Fruit fly (Drosophila melanogaster) whole organism: ENCODE measurements around the gene CG4751.

Experiments used
- CG8478 ChIP-seq: fragments of >200 bp; optimal IDR thresholded peaks from 2 replicates; lab custom pipeline; 2018; ENCODE audit warnings: inconsistent platforms
- Dll ChIP-seq: fragments of >200 bp; optimal IDR thresholded peaks from 2 replicates; lab custom pipeline; 2017
- EcR ChIP-seq, 2 experiments: fragments of >200 bp; optimal IDR thresholded peaks; 2 replicates each; lab custom pipeline; 2017; ENCODE audit warnings: missing biosample characterization in 2 of 2, missing genetic modification characterization in 2 of 2, missing genetic modification reagents in 2 of 2
- pan ChIP-seq: fragments of >200 bp; optimal IDR thresholded peaks from 2 replicates; lab custom pipeline; 2017
- psq ChIP-seq: fragments of >200 bp; optimal IDR thresholded peaks from 2 replicates; lab custom pipeline; 2017
- usp ChIP-seq: fragments of >200 bp; optimal IDR thresholded peaks from 2 replicates; lab custom pipeline; 2017; ENCODE audit warnings: missing biosample characterization, missing genetic modification characterization, mixed read lengths

The CG4751 gene

DNA sequence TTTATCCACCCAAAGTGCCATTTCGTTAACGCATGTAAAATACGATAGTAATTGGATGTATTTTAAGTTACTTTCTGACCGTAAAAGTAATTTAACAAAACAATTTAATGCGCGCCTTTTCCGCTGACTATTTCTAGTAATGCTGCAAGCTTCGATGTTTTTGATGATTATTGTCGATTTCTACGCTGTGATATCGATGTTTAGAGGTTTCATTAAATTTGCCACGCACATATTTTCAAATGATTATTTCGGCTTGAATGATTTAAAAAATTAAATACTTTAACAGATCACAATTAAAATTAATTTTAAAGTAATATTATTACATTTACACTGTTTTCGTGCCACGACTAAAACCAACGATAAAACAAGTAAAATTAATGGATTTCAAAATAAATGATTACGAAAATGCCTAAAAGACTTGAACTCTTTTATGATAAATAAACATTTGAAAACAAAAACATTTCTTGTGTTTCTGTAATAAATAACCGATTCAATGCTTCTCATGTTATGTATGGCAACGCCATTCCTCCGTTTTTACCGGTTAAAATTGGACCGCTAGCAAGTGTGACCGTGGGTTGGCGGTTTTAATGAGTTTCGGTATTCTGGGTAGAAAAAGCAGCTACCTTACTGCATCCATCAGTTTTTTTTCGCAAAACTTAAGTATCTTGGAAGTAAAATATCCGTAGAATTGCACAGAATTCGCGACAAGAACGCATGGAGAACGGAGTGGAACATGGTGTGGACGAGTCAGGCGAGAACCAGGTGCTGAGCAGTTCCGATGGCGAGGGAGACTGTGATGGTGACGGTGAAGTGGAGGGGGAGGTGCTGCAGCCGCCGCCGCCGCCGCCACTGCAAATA, at the start of gene CG4751, which contains the start of gene RfC38:
Gene CG4751, plus strand, starts transcription at position 587 of the 858 bp plus-strand sequence.
Gene RfC38, minus strand, starts transcription at position 495 of the 858 bp plus-strand sequence.
- TF ChIP-seq Dll = no peak
- TF ChIP-seq psq = no peak
- TF ChIP-seq CG8478 = no peak
- no peak for TF ChIP-seq pan (lab: Kevin White, UChicago)
- no peak for TF ChIP-seq EcR (GFP tag; optimal IDR thresholded peaks at IDR 0.05; lab: Kevin White, UChicago)
- TF ChIP-seq usp (GFP tag; lab: Kevin White, UChicago) = no peak

DNA sequence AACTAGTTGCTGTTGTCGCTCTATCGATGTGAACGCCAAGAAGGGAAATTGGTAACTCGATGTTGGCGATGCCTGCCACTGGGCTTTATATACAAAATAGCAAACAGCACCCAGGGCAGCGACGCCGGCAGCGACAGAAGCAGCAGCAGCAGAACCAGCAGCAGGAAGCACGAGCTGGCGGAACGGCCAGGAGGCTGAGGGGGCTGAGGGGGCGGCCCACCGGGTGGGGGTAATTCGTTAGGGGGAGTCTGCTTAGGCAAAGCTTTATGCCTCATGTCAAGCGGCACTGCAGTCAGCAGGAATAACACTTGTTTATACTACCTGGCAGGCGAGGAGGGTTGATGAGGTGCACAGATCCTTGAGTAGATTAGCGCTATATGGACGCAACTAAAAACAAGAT, 49.2 kb upstream of the CG4751 start, which contains the start of gene AstC:
Gene AstC, minus strand, starts transcription at position 63 of the 400 bp plus-strand sequence.
- TF ChIP-seq CG8478 = no peak
- TF ChIP-seq usp (GFP tag; lab: Kevin White, UChicago) = no peak
- no peak for TF ChIP-seq EcR (GFP tag; optimal IDR thresholded peaks at IDR 0.05; lab: Kevin White, UChicago)
- TF ChIP-seq psq = no peak

- TF ChIP-seq CG8478 (no peak), usp (GFP tag; lab: Kevin White, UChicago) (no peak), pan (lab: Kevin White, UChicago) (no peak), Dll (no peak), psq (no peak)
Observed at dm6 chr2L:11082025-11082424, 48.5 kb upstream of the CG4751 start.

dm6 chr2L:11085129-11085528, 45.4 kb upstream of the CG4751 start, which contains the start of gene AstCC:
TSS of gene AstCC (minus strand) at chr2L:11085229.
- TF ChIP-seq usp (GFP tag; lab: Kevin White, UChicago) (no peak), pan (lab: Kevin White, UChicago) (no peak), Dll (no peak), EcR (GFP tag; optimal IDR thresholded peaks at IDR 0.05; lab: Kevin White, UChicago) (no peak), psq (no peak), CG8478 (no peak)

- TF ChIP-seq usp (GFP tag; lab: Kevin White, UChicago) (no peak), psq (no peak), Dll (no peak), pan (lab: Kevin White, UChicago) (no peak), EcR (GFP tag; optimal IDR thresholded peaks at IDR 0.05; lab: Kevin White, UChicago) (no peak), CG8478 (no peak)
Observed at dm6 chr2L:11086357-11086924, 44.1 kb upstream of the CG4751 start, which contains the start of gene CG16854. TSS of gene CG16854 (plus strand) at chr2L:11086721.

DNA sequence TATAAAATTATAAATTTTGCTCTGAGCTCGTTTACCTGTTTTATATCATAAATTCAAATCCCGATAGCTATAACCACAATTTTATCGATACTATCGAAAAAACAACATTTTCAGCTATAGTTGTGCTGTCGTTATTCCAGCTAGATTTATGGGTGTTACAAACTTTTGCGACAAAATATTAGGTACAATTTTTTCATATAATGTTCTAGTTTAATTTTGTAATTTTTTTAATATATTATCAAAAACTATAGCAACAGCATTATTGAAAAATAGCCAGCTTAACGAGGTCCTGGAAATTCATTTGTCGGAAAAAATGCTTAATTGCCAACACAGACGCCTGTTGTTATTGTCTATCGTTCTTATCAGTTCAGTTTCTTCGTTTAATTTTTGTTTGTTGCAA, 39.4 kb upstream of the CG4751 start, which contains the start of gene Wdr59:
Gene Wdr59, plus strand, starts transcription at position 334 of the 400 bp plus-strand sequence.
- no peak for TF ChIP-seq psq
- TF ChIP-seq usp (GFP tag; lab: Kevin White, UChicago) = no peak
- TF ChIP-seq EcR (GFP tag; optimal IDR thresholded peaks at IDR 0.05; lab: Kevin White, UChicago) = no peak
- TF ChIP-seq Dll = no peak
- TF ChIP-seq CG8478 = no peak
- no peak for TF ChIP-seq pan (lab: Kevin White, UChicago)

dm6 chr2L:11100516-11101061, 29.9 kb upstream of the CG4751 start, which contains the start of gene Ge-1:
TSS of gene Ge-1 (minus strand) at chr2L:11100888.
- TF ChIP-seq Dll (no peak), CG8478 (no peak), usp (GFP tag; lab: Kevin White, UChicago) (no peak), EcR (GFP tag; optimal IDR thresholded peaks at IDR 0.05; lab: Kevin White, UChicago) (no peak), psq (no peak), pan (lab: Kevin White, UChicago) (no peak)

DNA sequence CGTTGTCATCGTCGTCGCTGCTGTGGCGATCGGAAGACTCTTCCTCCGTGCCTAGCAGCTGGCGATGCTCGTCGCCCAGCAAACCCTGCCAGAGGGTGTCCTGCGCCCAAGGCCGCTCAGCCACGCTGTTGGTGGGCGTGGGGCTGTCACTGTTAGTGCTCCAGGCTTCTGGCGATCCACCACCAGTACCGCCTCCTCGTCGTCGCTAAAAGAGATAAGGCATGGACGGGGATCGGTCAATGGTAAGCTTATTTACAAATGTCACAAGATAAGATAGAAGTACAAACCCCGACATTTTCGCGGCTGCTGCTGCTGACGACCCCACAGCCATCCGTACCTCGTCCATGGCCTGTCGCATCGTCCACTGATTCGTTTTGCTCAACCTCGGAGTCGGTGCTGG, 25.2 kb upstream of the CG4751 start:
- TF ChIP-seq psq (no peak), pan (lab: Kevin White, UChicago) (no peak), usp (GFP tag; lab: Kevin White, UChicago) (no peak), Dll (no peak), EcR (GFP tag; optimal IDR thresholded peaks at IDR 0.05; lab: Kevin White, UChicago) (no peak), CG8478 (no peak)

DNA sequence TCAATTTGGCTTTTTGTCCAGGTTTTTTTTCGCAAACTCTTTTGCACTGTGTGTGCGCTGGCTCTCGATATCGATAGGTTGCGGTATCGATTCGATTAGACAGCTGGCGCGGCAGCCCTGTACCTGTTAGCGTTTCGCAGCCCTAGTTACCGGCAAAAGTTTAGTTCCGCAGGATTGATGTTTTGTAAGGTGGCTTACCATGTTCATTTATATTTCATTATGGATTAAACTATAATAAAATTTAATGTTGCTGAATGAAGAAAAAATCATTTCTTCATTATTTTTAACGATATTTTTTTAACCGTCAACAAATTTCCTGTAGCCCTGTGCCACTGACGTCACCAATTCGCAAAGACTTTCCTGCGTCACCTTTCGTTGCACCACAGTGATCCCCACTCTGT, 24.0 kb upstream of the CG4751 start, which contains the start of gene Reps:
Gene Reps, minus strand, starts transcription at position 84 of the 401 bp plus-strand sequence.
- TF ChIP-seq Dll = no peak
- TF ChIP-seq psq = no peak

- TF ChIP-seq pan (lab: Kevin White, UChicago) (no peak), CG8478 (no peak), psq (no peak), EcR (GFP tag; optimal IDR thresholded peaks at IDR 0.05; lab: Kevin White, UChicago) (no peak), usp (GFP tag; lab: Kevin White, UChicago) (no peak), Dll (no peak)
Observed at dm6 chr2L:11113011-11113528, 17.5 kb upstream of the CG4751 start, which contains the start of gene Idua. TSS of gene Idua (minus strand) at chr2L:11113061.

DNA sequence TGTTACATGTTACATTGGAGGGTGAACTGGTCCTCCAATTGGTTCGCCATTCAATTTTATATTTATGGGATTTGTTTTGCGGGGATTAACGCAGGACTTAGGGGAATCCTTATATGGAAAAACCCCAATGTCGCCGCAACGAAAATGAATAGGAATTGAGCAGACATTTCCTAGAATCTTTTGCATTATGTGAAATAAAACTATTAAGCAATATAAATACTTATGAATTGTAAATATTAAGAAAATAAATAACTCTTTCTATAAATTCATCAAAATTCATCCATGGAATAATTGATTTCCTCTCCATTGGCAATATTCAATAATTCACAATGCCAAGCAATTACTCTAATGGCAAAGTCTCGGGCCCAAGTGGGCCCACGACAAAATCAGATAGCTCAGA, 16.8 kb upstream of the CG4751 start, which contains the start of gene Gr32a:
Gene Gr32a, plus strand, starts transcription at position 301 of the 400 bp plus-strand sequence.
- TF ChIP-seq Dll (no peak), usp (GFP tag; lab: Kevin White, UChicago) (no peak), psq (no peak), EcR (GFP tag; optimal IDR thresholded peaks at IDR 0.05; lab: Kevin White, UChicago) (no peak), CG8478 (no peak), pan (lab: Kevin White, UChicago) (no peak)
